Worm (Caenorhabditis elegans): Measurements from ENCODE around the gene wrt-9.

The wrt-9 gene

ce11 chrX:1627013-1627412 lies 50.6 kb downstream of the wrt-9 start (continued):
- peak; percentile 98 for TF ChIP-seq gei-17 (GFP tag; optimal IDR thresholded peaks at IDR 0.05)
- TF ChIP-seq efl-1 (GFP tag; optimal IDR thresholded peaks at IDR 0.05): no peak
- no peak for TF ChIP-seq lsy-27 (tag; optimal IDR thresholded peaks at IDR 0.05; ENCODE audit: borderline replicate concordance, insufficient read depth)
- peak; percentile 58 for TF ChIP-seq die-1 (tag; optimal IDR thresholded peaks at IDR 0.05)
- no peak for TF ChIP-seq hlh-26 (GFP tag; conservative IDR thresholded peaks at IDR 0.05)
- peak; percentile 91; the same call in 1 of the 2 replicates for TF ChIP-seq lag-1 (GFP tag; IDR thresholded peaks at IDR 0.05)
- peak; percentile 93 for TF ChIP-seq C06A6.2 (GFP tag; conservative IDR thresholded peaks at IDR 0.05)
- peak; percentile 95 for TF ChIP-seq B0035.1 (tag; optimal IDR thresholded peaks at IDR 0.05)
- TF ChIP-seq ceh-79 (tag; optimal IDR thresholded peaks at IDR 0.05): no peak
- no peak for TF ChIP-seq aptf-2 (GFP tag; conservative IDR thresholded peaks at IDR 0.05)
- TF ChIP-seq ama-1 (optimal IDR thresholded peaks at IDR 0.05): no peak
- TF ChIP-seq ama-1 (GFP tag; optimal IDR thresholded peaks at IDR 0.05): peak in 1 of 2 experiments; percentile 78
- peak; percentile 96 for TF ChIP-seq rcor-1 (GFP tag; IDR thresholded peaks at IDR 0.05)
- no peak for TF ChIP-seq nhr-27 (tag; optimal IDR thresholded peaks at IDR 0.05)
- peak; percentile 98 for TF ChIP-seq dox-1 (GFP tag; IDR thresholded peaks at IDR 0.05)
- TF ChIP-seq F57A8.1 (GFP tag; optimal IDR thresholded peaks at IDR 0.05): peak; percentile 67
- TF ChIP-seq madf-6 (GFP tag; IDR thresholded peaks at IDR 0.05): no peak
- no peak for TF ChIP-seq F49E8.2 (tag; optimal IDR thresholded peaks at IDR 0.05; ENCODE audit: insufficient read depth)
- TF ChIP-seq ztf-3 (GFP tag; optimal IDR thresholded peaks at IDR 0.05): peak; percentile 89
- peak; percentile 88; the same call in 1 of the 2 replicates for TF ChIP-seq egl-18 (GFP tag; IDR thresholded peaks at IDR 0.05)
- TF ChIP-seq sdz-38 (tag; optimal IDR thresholded peaks at IDR 0.05): no peak
- TF ChIP-seq madf-3 (GFP tag; IDR thresholded peaks at IDR 0.05): peak; percentile 90
- no peak for TF ChIP-seq hsf-1 (GFP tag; IDR thresholded peaks at IDR 0.05)
- TF ChIP-seq F22D6.2 (tag; optimal IDR thresholded peaks at IDR 0.05): peak; percentile 95
- TF ChIP-seq nfya-2 (GFP tag; IDR thresholded peaks at IDR 0.05): no peak
- peak; percentile 65 for TF ChIP-seq hlh-12 (tag; optimal IDR thresholded peaks at IDR 0.05)
- peak; percentile 14; the same call in 1 of the 2 replicates for TF ChIP-seq egrh-3 (GFP tag; IDR thresholded peaks at IDR 0.05)
- TF ChIP-seq Y67H2A.10 (GFP tag; conservative IDR thresholded peaks at IDR 0.05): peak; percentile 20; the same call in 1 of the 2 replicates
- no peak for TF ChIP-seq ceh-58 (GFP tag; IDR thresholded peaks at IDR 0.05)
- TF ChIP-seq cebp-2 (GFP tag; IDR thresholded peaks at IDR 0.05): peak; percentile 98
- no peak for TF ChIP-seq sea-2 (GFP tag; IDR thresholded peaks at IDR 0.05)

ce11 chrX:1627837-1628236 lies 51.4 kb downstream of the wrt-9 start, which contains the start of gene fbxb-58:
fbxb-58 (plus strand) TSS chrX:1628137.
- no peak for TF ChIP-seq athp-1 (tag; optimal IDR thresholded peaks at IDR 0.05)
- no peak for TF ChIP-seq dpl-1 (GFP tag; optimal IDR thresholded peaks at IDR 0.05)
- TF ChIP-seq tbp1 (GFP tag; optimal IDR thresholded peaks at IDR 0.05): no peak
- no peak for TF ChIP-seq sdz-38 (tag; optimal IDR thresholded peaks at IDR 0.05)
- no peak for TF ChIP-seq mcd-1 (GFP tag; IDR thresholded peaks at IDR 0.05)
- TF ChIP-seq cebp-2 (GFP tag; IDR thresholded peaks at IDR 0.05): no peak
- no peak for TF ChIP-seq F49E8.2 (tag; optimal IDR thresholded peaks at IDR 0.05; ENCODE audit: insufficient read depth)
- no peak for TF ChIP-seq B0336.3 (GFP tag; IDR thresholded peaks at IDR 0.05)
- TF ChIP-seq mxl-1 (tag; optimal IDR thresholded peaks at IDR 0.05): no peak
- no peak for TF ChIP-seq nfya-1 (tag; optimal IDR thresholded peaks at IDR 0.05; ENCODE audit: borderline replicate concordance, insufficient read depth)
- no peak for TF ChIP-seq dpff-1 (tag; optimal IDR thresholded peaks at IDR 0.05)
- TF ChIP-seq hrde-1 (tag; optimal IDR thresholded peaks at IDR 0.05; ENCODE audit: borderline replicate concordance): no peak
- no peak for TF ChIP-seq lin-26 (GFP tag; IDR thresholded peaks at IDR 0.05)
- no peak for TF ChIP-seq nfyb-1 (GFP tag; IDR thresholded peaks at IDR 0.05)
- no peak for TF ChIP-seq pbrm-1 (GFP tag; IDR thresholded peaks at IDR 0.05)
- no peak for TF ChIP-seq lin-54 (GFP tag; optimal IDR thresholded peaks at IDR 0.05)
- TF ChIP-seq nhr-90 (tag; optimal IDR thresholded peaks at IDR 0.05): no peak

Data from whole organism, young adult.